Fruit fly (Drosophila melanogaster): ENCODE data around the gene CG17328.

The CG17328 gene

dm6 chr2L:16315027-16315426, 15.3 kb downstream of the CG17328 start (continued):
- peak; percentile 57 for TF ChIP-seq HmgZ (tag; optimal IDR thresholded peaks at IDR 0.05)
- no peak for TF ChIP-seq D19B (GFP tag; optimal IDR thresholded peaks at IDR 0.05)
- TF ChIP-seq CG42726 (GFP tag; IDR thresholded peaks at IDR 0.05; ENCODE audit: partially characterized antibody) = no peak
- no peak for TF ChIP-seq Gug (GFP tag; IDR thresholded peaks at IDR 0.05)
- TF ChIP-seq tin (GFP tag; optimal IDR thresholded peaks at IDR 0.05) = no peak
- peak; percentile 30; the same call in 1 of the 2 replicates for TF ChIP-seq slbo (GFP tag; IDR thresholded peaks at IDR 0.05)
- TF ChIP-seq Pdp1 (GFP tag; optimal IDR thresholded peaks at IDR 0.05) = peak in 1 of 2 experiments; percentile 97
- no peak for TF ChIP-seq trh (GFP tag; optimal IDR thresholded peaks at IDR 0.05)
- TF ChIP-seq CG5245 (GFP tag; optimal IDR thresholded peaks at IDR 0.05) = no peak
- TF ChIP-seq Hmx (GFP tag; optimal IDR thresholded peaks at IDR 0.05) = no peak
- TF ChIP-seq BEAF-32 (GFP tag; optimal IDR thresholded peaks at IDR 0.05) = no peak
- TF ChIP-seq ci (GFP tag; IDR thresholded peaks at IDR 0.05) = peak; percentile 48; the same call in 1 of the 3 replicates
- TF ChIP-seq Dek (tag; optimal IDR thresholded peaks at IDR 0.05) = peak; percentile 26
- no peak for TF ChIP-seq CG12659 (GFP tag; optimal IDR thresholded peaks at IDR 0.05)
- TF ChIP-seq amos (GFP tag; IDR thresholded peaks at IDR 0.05; ENCODE audit: partially characterized antibody) = no peak; the same call in 1 of the 2 replicates
- TF ChIP-seq vvl (GFP tag; IDR thresholded peaks at IDR 0.05) = peak; percentile 55
- TF ChIP-seq CG12769 (tag; optimal IDR thresholded peaks at IDR 0.05) = peak; percentile 79
- TF ChIP-seq corto (GFP tag; optimal IDR thresholded peaks at IDR 0.05) = peak; percentile 19
- TF ChIP-seq ab (GFP tag; optimal IDR thresholded peaks at IDR 0.05) = no peak
- no peak for TF ChIP-seq CG11695 (GFP tag; IDR thresholded peaks at IDR 0.05)
- TF ChIP-seq hb (GFP tag; IDR thresholded peaks at IDR 0.05; ENCODE audit: partially characterized antibody) = no peak
- no peak for TF ChIP-seq kah (GFP tag; optimal IDR thresholded peaks at IDR 0.05)
- TF ChIP-seq CG8388 (GFP tag; optimal IDR thresholded peaks at IDR 0.05) = no peak
- TF ChIP-seq ERR (GFP tag; optimal IDR thresholded peaks at IDR 0.05) = no peak
- TF ChIP-seq Xrp1 (GFP tag; IDR thresholded peaks at IDR 0.05) = no peak
- TF ChIP-seq CG11723 (GFP tag; optimal IDR thresholded peaks at IDR 0.05) = no peak
- TF ChIP-seq CG8944 (GFP tag; optimal IDR thresholded peaks at IDR 0.05) = no peak
- TF ChIP-seq NK7.1 (GFP tag; optimal IDR thresholded peaks at IDR 0.05) = no peak
- TF ChIP-seq Awh (GFP tag; IDR thresholded peaks at IDR 0.05) = no peak
- peak; percentile 56 for TF ChIP-seq Ets65A (GFP tag)
- TF ChIP-seq CG8290 (GFP tag; optimal IDR thresholded peaks at IDR 0.05) = no peak
- peak in 1 of 2 experiments; percentile 38 for TF ChIP-seq CG8290 (tag; optimal IDR thresholded peaks at IDR 0.05)
- peak; percentile 77 for TF ChIP-seq mirr (GFP tag; optimal IDR thresholded peaks at IDR 0.05)
- TF ChIP-seq ind (GFP tag; optimal IDR thresholded peaks at IDR 0.05) = no peak
- no peak for TF ChIP-seq her (GFP tag; optimal IDR thresholded peaks at IDR 0.05)
- TF ChIP-seq bsh (GFP tag; optimal IDR thresholded peaks at IDR 0.05) = no peak
- no peak for TF ChIP-seq Mes4 (GFP tag; optimal IDR thresholded peaks at IDR 0.05)
- 0 out of 2 replicates have a peak, but pooled peaks have one; percentile 43 for TF ChIP-seq NFAT (GFP tag; IDR thresholded peaks at IDR 0.05)
- TF ChIP-seq Poxn (GFP tag; IDR thresholded peaks at IDR 0.05) = no peak
- TF ChIP-seq Camta (GFP tag; optimal IDR thresholded peaks at IDR 0.05) = no peak
- no peak for TF ChIP-seq CG6683 (GFP tag; optimal IDR thresholded peaks at IDR 0.05)
- TF ChIP-seq tx (GFP tag; optimal IDR thresholded peaks at IDR 0.05) = no peak
- TF ChIP-seq unpg (GFP tag; optimal IDR thresholded peaks at IDR 0.05) = no peak
- no peak for TF ChIP-seq Deaf1 (tag; optimal IDR thresholded peaks at IDR 0.05)
- peak; percentile 43; the same call in 1 of the 2 replicates for TF ChIP-seq tna (GFP tag; IDR thresholded peaks at IDR 0.05; ENCODE audit: partially characterized antibody)
- no peak for TF ChIP-seq CG11560 (tag; IDR thresholded peaks at IDR 0.05)
- TF ChIP-seq E2f2 (GFP tag; IDR thresholded peaks at IDR 0.05) = no peak
- TF ChIP-seq Neu2 (GFP tag; optimal IDR thresholded peaks at IDR 0.05; ENCODE audit: borderline replicate concordance) = no peak
- TF ChIP-seq pfk (GFP tag; optimal IDR thresholded peaks at IDR 0.05) = peak; percentile 25
- TF ChIP-seq CG12299 (tag; optimal IDR thresholded peaks at IDR 0.05) = peak; percentile 0
- TF ChIP-seq exex (tag; optimal IDR thresholded peaks at IDR 0.05) = peak; percentile 62

All from whole organism, embryonic.